Fruit fly (Drosophila melanogaster): Measurements from ENCODE around the gene AdoR.
A peak's percentile ranks its signal among the peaks of the same experiment; 100 is the strongest.

The AdoR gene

DNA sequence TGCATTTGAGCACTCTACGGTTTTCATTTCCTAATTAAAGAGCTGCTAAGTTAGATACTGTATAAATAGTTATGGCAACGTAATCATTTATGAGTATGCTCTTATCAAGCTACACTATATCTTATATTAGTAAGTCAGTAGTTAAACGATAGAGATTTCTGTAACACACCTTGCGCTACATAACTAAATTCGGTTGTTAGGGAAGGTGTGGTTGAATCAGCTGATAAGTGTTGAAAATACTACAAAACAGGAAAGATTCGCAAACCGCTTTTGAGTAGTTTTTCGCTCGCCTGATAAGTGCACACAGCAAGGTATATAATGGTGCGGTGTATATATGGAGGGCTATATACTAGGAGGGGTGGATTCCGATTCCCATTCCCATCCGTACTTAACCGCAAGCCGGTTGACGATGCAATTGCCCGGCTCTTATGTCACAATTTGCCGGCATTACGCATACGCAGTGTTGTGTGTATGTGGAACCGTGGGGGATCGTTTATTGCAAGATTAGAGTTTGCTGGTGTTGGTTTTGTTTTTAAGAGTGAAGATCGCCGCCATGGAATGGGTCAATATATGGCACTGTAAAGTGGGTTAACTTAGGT is 44.4 kb downstream of the AdoR start:
- TF ChIP-seq CG7963 (GFP tag; IDR thresholded peaks at IDR 0.05; ENCODE audit: partially characterized antibody) = no peak
- TF ChIP-seq CG8281 (tag; optimal IDR thresholded peaks at IDR 0.05) = peak; percentile 30
- no peak for TF ChIP-seq crc (GFP tag; optimal IDR thresholded peaks at IDR 0.05)
- no peak for TF ChIP-seq CG18476 (GFP tag; optimal IDR thresholded peaks at IDR 0.05)
- TF ChIP-seq CG9876 (GFP tag; optimal IDR thresholded peaks at IDR 0.05) = no peak
- no peak for TF ChIP-seq kni (GFP tag; optimal IDR thresholded peaks at IDR 0.05)
- no peak for TF ChIP-seq unpg (GFP tag; optimal IDR thresholded peaks at IDR 0.05)
- no peak for TF ChIP-seq CG17385 (GFP tag; optimal IDR thresholded peaks at IDR 0.05)
- no peak for TF ChIP-seq Mad (GFP tag; optimal IDR thresholded peaks at IDR 0.05)
- TF ChIP-seq Hr39 (optimal IDR thresholded peaks at IDR 0.05) = no peak
- TF ChIP-seq Dfd (GFP tag; optimal IDR thresholded peaks at IDR 0.05) = no peak
- TF ChIP-seq CG17186 (GFP tag; optimal IDR thresholded peaks at IDR 0.05) = no peak
- TF ChIP-seq az2 (GFP tag; optimal IDR thresholded peaks at IDR 0.05) = no peak
- no peak for TF ChIP-seq CG34422 (GFP tag; IDR thresholded peaks at IDR 0.05)
- TF ChIP-seq CG13123 (GFP tag; optimal IDR thresholded peaks at IDR 0.05) = no peak
- TF ChIP-seq CG10147 (GFP tag; optimal IDR thresholded peaks at IDR 0.05) = no peak
- no peak for TF ChIP-seq dimm (GFP tag; IDR thresholded peaks at IDR 0.05)
- 0 out of 2 replicates have a peak, but pooled peaks have one; percentile 39 for TF ChIP-seq CG7372 (GFP tag; IDR thresholded peaks at IDR 0.05)
- no peak for TF ChIP-seq CG8944 (GFP tag; optimal IDR thresholded peaks at IDR 0.05)
- no peak for TF ChIP-seq CG4707 (GFP tag; optimal IDR thresholded peaks at IDR 0.05)
- TF ChIP-seq Pdp1 (GFP tag; optimal IDR thresholded peaks at IDR 0.05) = peak in 1 of 2 experiments; percentile 75
- TF ChIP-seq gfzf (GFP tag; optimal IDR thresholded peaks at IDR 0.05) = no peak
- TF ChIP-seq her (GFP tag; optimal IDR thresholded peaks at IDR 0.05) = no peak
- TF ChIP-seq CG7839 (tag; optimal IDR thresholded peaks at IDR 0.05) = no peak
- TF ChIP-seq CG15011 (GFP tag; optimal IDR thresholded peaks at IDR 0.05) = no peak
- TF ChIP-seq CG13775 (GFP tag; optimal IDR thresholded peaks at IDR 0.05) = no peak
- no peak for TF ChIP-seq Lpt (GFP tag; optimal IDR thresholded peaks at IDR 0.05)
- TF ChIP-seq Tbp (GFP tag; optimal IDR thresholded peaks at IDR 0.05) = no peak
- no peak for TF ChIP-seq CG6654 (GFP tag; optimal IDR thresholded peaks at IDR 0.05)
- no peak for TF ChIP-seq CG8765 (GFP tag; IDR thresholded peaks at IDR 0.05)
- TF ChIP-seq CG3995 (GFP tag; optimal IDR thresholded peaks at IDR 0.05) = no peak
- no peak for TF ChIP-seq Xrp1 (GFP tag; IDR thresholded peaks at IDR 0.05)
- TF ChIP-seq en (GFP tag; optimal IDR thresholded peaks at IDR 0.05) = no peak
- TF ChIP-seq insv (GFP tag; optimal IDR thresholded peaks at IDR 0.05) = no peak
- no peak for TF ChIP-seq CrebB (tag; optimal IDR thresholded peaks at IDR 0.05)
- TF ChIP-seq Med (GFP tag) = peak; percentile 40
- no peak for TF ChIP-seq CG2875 (GFP tag; optimal IDR thresholded peaks at IDR 0.05)
- TF ChIP-seq org-1 (GFP tag; optimal IDR thresholded peaks at IDR 0.05) = no peak
- TF ChIP-seq B-H1 (GFP tag; IDR thresholded peaks at IDR 0.05) = no peak
- TF ChIP-seq pho (GFP tag; optimal IDR thresholded peaks at IDR 0.05) = no peak
- no peak for TF ChIP-seq Dad (GFP tag; optimal IDR thresholded peaks at IDR 0.05)
- no peak for TF ChIP-seq z (GFP tag; IDR thresholded peaks at IDR 0.05)
- peak; percentile 85 for TF ChIP-seq sug (tag; optimal IDR thresholded peaks at IDR 0.05)
- no peak for TF ChIP-seq row (GFP tag; IDR thresholded peaks at IDR 0.05)
- TF ChIP-seq prd (optimal IDR thresholded peaks at IDR 0.05) = peak in 1 of 2 experiments; percentile 5
- no peak for TF ChIP-seq prd (GFP tag; IDR thresholded peaks at IDR 0.05)
- TF ChIP-seq nom (GFP tag; optimal IDR thresholded peaks at IDR 0.05) = no peak
- no peak for TF ChIP-seq wek (GFP tag; optimal IDR thresholded peaks at IDR 0.05)
- TF ChIP-seq lov (optimal IDR thresholded peaks at IDR 0.05) = no peak
- TF ChIP-seq lov (GFP tag; IDR thresholded peaks at IDR 0.05) = no peak
- TF ChIP-seq HLH3B (GFP tag; IDR thresholded peaks at IDR 0.05) = no peak
- TF ChIP-seq Opbp (GFP tag; IDR thresholded peaks at IDR 0.05; ENCODE audit: partially characterized antibody) = no peak

All from whole organism, embryonic.